Fruit fly (Drosophila melanogaster) whole organism, pupa: ENCODE data around the gene CG8012.

Experiments
- CG10348 ChIP-seq: fragments of 200-800 bp; sonication (Bioruptor generic); IDR thresholded peaks from 2 replicates; pipeline ENCODE4 v1.3.6; 2022; ENCODE audit warnings: missing biosample characterization, missing genetic modification characterization
- CG12605 ChIP-seq: fragments of 200-800 bp; sonication (Bioruptor generic); IDR thresholded peaks from 2 replicates; pipeline ENCODE4 v1.3.6; 2022; ENCODE audit warnings: missing biosample characterization, missing genetic modification characterization
- CG13204 ChIP-seq: fragments of 200-800 bp; sonication (Bioruptor generic); optimal IDR thresholded peaks from 2 replicates; lab custom pipeline; 2018; ENCODE audit warnings: missing biosample characterization, mild to moderate bottlenecking, missing genetic modification characterization, moderate library complexity
- CG14655 ChIP-seq: fragments of 200-800 bp; sonication (Bioruptor generic); optimal IDR thresholded peaks from 3 replicates; lab custom pipeline; 2017; ENCODE audit warnings: mild to moderate bottlenecking, missing biosample characterization, missing genetic modification reagents, missing genetic modification characterization
- CG15710 ChIP-seq: fragments of 200-800 bp; sonication (Bioruptor generic); optimal IDR thresholded peaks from 2 replicates; lab custom pipeline; 2018; ENCODE audit warnings: missing biosample characterization, mild to moderate bottlenecking, missing genetic modification characterization, moderate library complexity
- CG17806 ChIP-seq: fragments of 200-800 bp; sonication (Bioruptor generic); optimal IDR thresholded peaks from 2 replicates; lab custom pipeline; 2018; ENCODE audit warnings: missing biosample characterization, mild to moderate bottlenecking, missing genetic modification characterization, moderate library complexity
- CG32121 ChIP-seq: fragments of 200-800 bp; sonication (Bioruptor generic); IDR thresholded peaks from 2 replicates; pipeline ENCODE4 v1.3.6; 2022; ENCODE audit warnings: missing biosample characterization, missing genetic modification characterization
- CG34367 ChIP-seq: fragments of 200-800 bp; sonication (Bioruptor generic); optimal IDR thresholded peaks from 2 replicates; lab custom pipeline; 2018; ENCODE audit warnings: missing biosample characterization, mild to moderate bottlenecking, missing genetic modification characterization
- CG4496 ChIP-seq: fragments of 200-800 bp; sonication (Bioruptor generic); IDR thresholded peaks from 3 replicates; pipeline ENCODE4 v1.3.6; 2022; ENCODE audit warnings: missing biosample characterization, missing genetic modification characterization
- CG8159 ChIP-seq: fragments of 200-800 bp; sonication (Bioruptor generic); optimal IDR thresholded peaks from 3 replicates; lab custom pipeline; 2018; ENCODE audit warnings: missing biosample characterization, mild to moderate bottlenecking, missing genetic modification characterization, moderate library complexity
- CG8301 ChIP-seq: fragments of 200-800 bp; sonication (Bioruptor generic); optimal IDR thresholded peaks from 2 replicates; lab custom pipeline; 2018; ENCODE audit warnings: missing biosample characterization, mild to moderate bottlenecking, missing genetic modification characterization
- CG9948 ChIP-seq: fragments of 200-800 bp; sonication (Bioruptor generic); optimal IDR thresholded peaks from 2 replicates; lab custom pipeline; 2018; ENCODE audit warnings: missing biosample characterization, mild to moderate bottlenecking, missing genetic modification characterization, moderate library complexity
- D1 ChIP-seq: fragments of 200-800 bp; sonication (Bioruptor generic); optimal IDR thresholded peaks from 2 replicates; lab custom pipeline; 2018; ENCODE audit warnings: missing biosample characterization, mild to moderate bottlenecking, missing genetic modification characterization, moderate library complexity
- EcR ChIP-seq: fragments of 200-800 bp; sonication (Bioruptor generic); optimal IDR thresholded peaks from 3 replicates; lab custom pipeline; 2019; ENCODE audit warnings: missing biosample characterization, missing genetic modification characterization, mild to moderate bottlenecking, moderate library complexity, missing genetic modification reagents
- Ets98B ChIP-seq: fragments of 200-800 bp; sonication (Bioruptor generic); IDR thresholded peaks from 2 replicates; pipeline ENCODE4 v1.3.6; 2022; ENCODE audit warnings: missing biosample characterization, missing genetic modification characterization
- Pif1A ChIP-seq: fragments of 200-800 bp; sonication (Bioruptor generic); optimal IDR thresholded peaks from 3 replicates; lab custom pipeline; 2016; ENCODE audit warnings: missing biosample characterization, missing genetic modification characterization
- Pif1B ChIP-seq: fragments of 200-800 bp; sonication (Bioruptor generic); optimal IDR thresholded peaks from 3 replicates; lab custom pipeline; 2016; ENCODE audit warnings: missing biosample characterization, missing genetic modification characterization
- Snoo ChIP-seq: fragments of 200-800 bp; sonication (Bioruptor generic); optimal IDR thresholded peaks from 3 replicates; lab custom pipeline; 2017; ENCODE audit warnings: missing biosample characterization, mild to moderate bottlenecking, missing genetic modification characterization, inconsistent platforms
- fd96Ca ChIP-seq: fragments of 200-800 bp; sonication (Bioruptor generic); IDR thresholded peaks from 3 replicates; pipeline ENCODE4 v1.3.6; 2022; ENCODE audit warnings: missing biosample characterization, missing genetic modification characterization
- gl ChIP-seq: fragments of 200-800 bp; sonication (Bioruptor generic); optimal IDR thresholded peaks from 2 replicates; lab custom pipeline; 2018; ENCODE audit warnings: missing biosample characterization, mild to moderate bottlenecking, missing genetic modification characterization
- rn ChIP-seq: fragments of 200-800 bp; sonication (Bioruptor generic); IDR thresholded peaks from 2 replicates; pipeline ENCODE4 v1.3.6; 2022; ENCODE audit warnings: missing biosample characterization, missing genetic modification characterization

CG8012 gene

DNA sequence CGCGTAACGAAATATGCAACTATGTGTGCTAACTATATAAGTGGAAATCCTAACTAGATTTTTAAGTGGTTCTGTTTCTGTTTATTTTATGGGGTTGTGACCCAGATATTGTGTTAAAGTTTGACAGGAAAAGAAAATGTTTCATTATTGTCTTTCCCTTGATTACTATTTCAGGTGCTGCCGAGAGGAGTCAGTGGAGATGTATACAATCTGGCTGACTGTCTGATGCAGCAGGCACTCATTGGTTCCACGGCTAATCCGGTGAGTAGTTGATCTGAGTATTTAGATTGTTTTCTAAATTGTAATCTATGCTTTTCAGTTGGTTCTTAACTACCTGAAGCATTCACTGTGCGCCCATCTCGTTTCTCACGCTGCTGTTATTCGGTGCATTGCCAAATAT is 22.1 kb upstream of the CG8012 start, which contains the start of gene CG7387:
Gene CG7387, minus strand, starts transcription at position 101 of the 400 bp plus-strand sequence.
- TF ChIP-seq fd96Ca (GFP tag; lab: Robert Waterston, UW) (no peak), CG14655 (GFP tag; lab: Kevin White, UChicago) (no peak), CG9948 (no peak), CG15710 (tag; lab: Kevin White, UChicago) (no peak), CG32121 (GFP tag; lab: Robert Waterston, UW) (no peak), CG10348 (GFP tag; lab: Robert Waterston, UW) (no peak), CG8159 (tag; lab: Kevin White, UChicago) (no peak), rn (GFP tag; lab: Robert Waterston, UW) (no peak), CG8301 (no peak), Snoo (no peak), gl (no peak), CG13204 (GFP tag; lab: Kevin White, UChicago) (no peak), CG17806 (tag; lab: Kevin White, UChicago) (no peak), CG12605 (GFP tag; lab: Robert Waterston, UW) (no peak), Pif1A (no peak)
- TF ChIP-seq, all 21 proteins: peak for 0

DNA sequence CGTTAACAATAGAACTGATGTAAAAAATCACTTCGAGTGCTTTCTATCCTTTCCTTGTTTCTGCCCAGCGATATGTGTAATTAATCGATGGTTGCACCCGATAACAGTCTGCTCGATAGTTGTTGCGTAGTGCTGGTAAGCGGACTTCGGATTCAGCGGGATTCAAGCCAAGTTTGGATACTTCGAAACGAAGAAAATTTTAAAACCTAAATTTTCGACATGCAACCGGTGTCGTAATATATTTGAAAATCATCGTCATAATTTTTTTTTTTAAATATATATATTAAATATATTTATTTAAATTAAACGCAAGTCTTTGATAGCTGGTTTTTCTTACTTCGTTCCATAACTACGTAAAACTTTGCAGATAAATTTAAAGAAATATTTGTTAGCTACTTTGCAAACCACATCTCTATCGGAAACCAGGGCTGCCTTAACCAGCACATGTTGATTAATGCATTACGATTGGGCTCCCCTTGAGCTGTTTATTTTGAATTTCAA is 17.3 kb upstream of the CG8012 start, which contains the start of the genes UbcE2M and Dhps:
Gene UbcE2M, minus strand, starts transcription at position 209 of the 501 bp plus-strand sequence.
Gene Dhps, plus strand, starts transcription at position 429 of the 501 bp plus-strand sequence.
- TF ChIP-seq CG34367 (tag; lab: Kevin White, UChicago) (no peak), CG8301 (no peak), CG32121 (GFP tag; lab: Robert Waterston, UW) (no peak; the same call in 1 of the 2 replicates), CG9948 (peak; percentile 68), Ets98B (peak; percentile 53), rn (GFP tag; lab: Robert Waterston, UW) (no peak), CG15710 (tag; lab: Kevin White, UChicago) (peak; percentile 79), gl (no peak), Pif1B (GFP tag; lab: Kevin White, UChicago) (no peak), EcR (GFP tag; lab: Kevin White, UChicago) (no peak), CG8159 (tag; lab: Kevin White, UChicago) (no peak), CG10348 (GFP tag; lab: Robert Waterston, UW) (0 out of 2 replicates have a peak, but pooled peaks have one; percentile 30), fd96Ca (GFP tag; lab: Robert Waterston, UW) (peak; percentile 67), Pif1A (no peak), CG13204 (GFP tag; lab: Kevin White, UChicago) (no peak), D1 (tag; lab: Kevin White, UChicago) (no peak), CG4496 (GFP tag; lab: Robert Waterston, UW) (peak; percentile 67; the same call in 2 of the 3 replicates), CG12605 (GFP tag; lab: Robert Waterston, UW) (no peak), CG14655 (GFP tag; lab: Kevin White, UChicago) (no peak), Snoo (peak; percentile 69), CG17806 (tag; lab: Kevin White, UChicago) (peak; percentile 69)

DNA sequence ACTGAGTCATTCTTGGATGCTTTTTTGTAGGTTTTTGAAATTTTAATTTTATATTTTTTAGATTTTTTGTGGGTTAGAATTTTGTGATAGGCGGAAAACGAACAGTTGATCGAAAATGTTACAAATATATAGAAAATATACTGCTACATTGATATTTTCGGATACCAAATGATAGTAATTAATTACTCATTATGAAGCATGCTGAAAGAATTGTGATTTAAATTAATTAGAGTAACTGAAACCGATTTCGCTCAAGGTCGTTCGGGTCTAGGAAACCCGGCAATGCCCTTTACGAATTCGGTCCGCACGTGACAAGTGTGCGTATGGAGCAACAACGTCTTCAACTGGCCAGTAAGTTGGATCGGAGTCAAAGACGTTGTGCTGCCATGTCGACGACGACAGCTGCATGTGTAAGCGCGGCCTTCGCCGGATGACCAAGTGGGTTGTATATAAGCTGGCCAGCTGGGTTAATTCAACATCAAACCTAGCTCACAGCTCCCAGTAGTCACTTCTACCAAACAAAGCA is 12.7 kb upstream of the CG8012 start, which contains the start of the genes CG7366 and CG13679:
Gene CG7366, minus strand, starts transcription at position 101 of the 526 bp plus-strand sequence.
Gene CG13679, plus strand, starts transcription at position 476 of the 526 bp plus-strand sequence.
- TF ChIP-seq D1 (tag; lab: Kevin White, UChicago) (no peak), CG4496 (GFP tag; lab: Robert Waterston, UW) (no peak), CG34367 (tag; lab: Kevin White, UChicago) (no peak), Ets98B (no peak), Pif1A (no peak), CG14655 (GFP tag; lab: Kevin White, UChicago) (no peak), CG8159 (tag; lab: Kevin White, UChicago) (no peak), Snoo (no peak), CG13204 (GFP tag; lab: Kevin White, UChicago) (no peak), CG15710 (tag; lab: Kevin White, UChicago) (no peak), Pif1B (GFP tag; lab: Kevin White, UChicago) (no peak), CG10348 (GFP tag; lab: Robert Waterston, UW) (no peak), CG12605 (GFP tag; lab: Robert Waterston, UW) (no peak), CG32121 (GFP tag; lab: Robert Waterston, UW) (no peak), CG8301 (no peak), fd96Ca (GFP tag; lab: Robert Waterston, UW) (no peak), gl (no peak), rn (GFP tag; lab: Robert Waterston, UW) (no peak), CG17806 (tag; lab: Kevin White, UChicago) (no peak)

DNA sequence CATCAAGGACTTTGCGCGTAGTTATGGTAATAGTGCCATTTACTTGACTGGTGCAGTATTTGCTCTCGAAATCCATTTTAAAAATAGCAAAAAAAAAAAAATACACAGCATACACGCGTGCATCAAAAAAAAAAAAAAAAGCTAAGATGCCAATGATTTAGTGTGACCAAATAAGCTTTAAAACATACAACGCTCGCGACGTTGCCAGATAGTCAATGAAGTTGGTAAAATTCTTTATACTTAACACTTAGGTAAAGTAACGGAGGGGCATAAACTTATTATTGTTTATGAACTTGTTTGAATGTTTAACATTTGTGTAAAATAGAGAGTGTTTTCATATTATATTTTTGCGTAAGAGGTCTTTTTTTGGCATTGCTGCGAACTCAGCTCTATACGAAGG is 4.5 kb upstream of the CG8012 start, which contains the start of gene tut:
Gene tut, minus strand, starts transcription at position 148 of the 400 bp plus-strand sequence.
- TF ChIP-seq CG34367 (tag; lab: Kevin White, UChicago) (no peak), CG8159 (tag; lab: Kevin White, UChicago) (no peak), CG8301 (no peak), CG15710 (tag; lab: Kevin White, UChicago) (no peak), Snoo (no peak), gl (no peak), Pif1B (GFP tag; lab: Kevin White, UChicago) (no peak)

DNA sequence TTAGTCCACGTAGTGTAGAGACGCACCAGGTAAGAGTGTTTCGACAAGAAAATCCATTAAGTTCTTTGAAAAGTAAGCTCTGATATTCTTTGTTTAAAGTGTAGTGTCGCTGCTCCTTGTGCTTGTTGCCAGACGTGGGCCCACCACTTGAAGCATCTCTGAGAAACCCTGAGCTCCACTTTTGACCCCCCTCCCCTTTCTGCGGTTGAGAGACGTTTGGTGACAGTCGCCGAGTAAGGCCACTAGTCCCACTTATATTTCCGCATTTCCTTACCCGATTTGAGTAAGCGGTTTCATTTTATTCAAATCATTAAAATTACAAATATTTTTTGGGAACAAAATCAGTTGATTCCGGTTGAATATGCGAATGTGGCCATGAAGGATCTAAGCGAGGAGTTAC is 3.5 kb upstream of the CG8012 start, which contains the start of gene CG8006:
Gene CG8006, plus strand, starts transcription at position 301 of the 400 bp plus-strand sequence.
- no peak for TF ChIP-seq Snoo
- no peak for TF ChIP-seq CG9948
- TF ChIP-seq CG32121 (GFP tag; lab: Robert Waterston, UW): no peak
- no peak for TF ChIP-seq CG8159 (tag; lab: Kevin White, UChicago)
- no peak for TF ChIP-seq CG12605 (GFP tag; lab: Robert Waterston, UW)
- no peak for TF ChIP-seq gl
- no peak for TF ChIP-seq Pif1A
